Fruit fly (Drosophila melanogaster) whole organism, embryonic: ENCODE results near the gene Dora.

Experiments used
- Abd-B ChIP-seq: fragments of 200-800 bp; sonication (Bioruptor generic); optimal IDR thresholded peaks from 2 replicates; lab custom pipeline; 2018; ENCODE audit warnings: missing biosample characterization, mild to moderate bottlenecking, missing genetic modification characterization, moderate library complexity
- Atf6 ChIP-seq: fragments of 200-800 bp; sonication (Bioruptor generic); IDR thresholded peaks from 2 replicates; pipeline ENCODE4 v1.3.6; 2022; ENCODE audit warnings: missing biosample characterization, missing genetic modification characterization
- CG14710 ChIP-seq: fragments of 200-800 bp; sonication (Bioruptor generic); optimal IDR thresholded peaks from 3 replicates; lab custom pipeline; 2019; ENCODE audit warnings: missing biosample characterization, mild to moderate bottlenecking, missing genetic modification characterization, moderate library complexity
- CG15479 ChIP-seq: fragments of 200-800 bp; sonication (Bioruptor generic); optimal IDR thresholded peaks from 3 replicates; lab custom pipeline; 2019; ENCODE audit warnings: missing biosample characterization, mild to moderate bottlenecking, missing genetic modification characterization, moderate library complexity
- CG15601 ChIP-seq: fragments of 200-800 bp; sonication (Bioruptor generic); optimal IDR thresholded peaks from 3 replicates; lab custom pipeline; 2019; ENCODE audit warnings: missing biosample characterization, mild to moderate bottlenecking, missing genetic modification characterization, moderate library complexity
- CG17385 ChIP-seq: fragments of 200-800 bp; sonication (Bioruptor generic); optimal IDR thresholded peaks from 3 replicates; lab custom pipeline; 2018; ENCODE audit warnings: missing biosample characterization, mild to moderate bottlenecking, missing genetic modification characterization
- CG2199 ChIP-seq: fragments of 200-800 bp; sonication (Bioruptor generic); IDR thresholded peaks from 3 replicates; pipeline ENCODE4 v1.3.6; 2022; ENCODE audit warnings: missing biosample characterization, missing genetic modification characterization
- CG30403 ChIP-seq: fragments of 200-800 bp; sonication (Bioruptor generic); optimal IDR thresholded peaks from 3 replicates; lab custom pipeline; 2016; ENCODE audit warnings: missing biosample characterization, missing genetic modification characterization
- CG32532 ChIP-seq: fragments of 200-800 bp; sonication (Bioruptor generic); IDR thresholded peaks from 2 replicates; pipeline ENCODE4 v1.3.6; 2022; ENCODE audit warnings: missing biosample characterization, missing genetic modification characterization
- CG42726 ChIP-seq: fragments of 200-800 bp; sonication (Bioruptor generic); IDR thresholded peaks from 2 replicates; pipeline ENCODE4 v1.3.6; 2022; ENCODE audit warnings: missing biosample characterization, missing genetic modification characterization; ENCODE audit not compliant: partially characterized antibody
- CG4360 ChIP-seq: fragments of 200-800 bp; sonication (Bioruptor generic); IDR thresholded peaks from 2 replicates; pipeline ENCODE4 v1.3.6; 2022; ENCODE audit warnings: missing biosample characterization, missing genetic modification characterization
- CG4707 ChIP-seq: fragments of 200-800 bp; sonication (Bioruptor generic); optimal IDR thresholded peaks from 2 replicates; lab custom pipeline; 2018; ENCODE audit warnings: missing biosample characterization, mild to moderate bottlenecking, missing genetic modification characterization, moderate library complexity
- CG4820 ChIP-seq: fragments of 200-800 bp; sonication (Bioruptor generic); optimal IDR thresholded peaks from 3 replicates; lab custom pipeline; 2016; ENCODE audit warnings: missing biosample characterization, missing genetic modification characterization
- CG6683 ChIP-seq: fragments of 200-800 bp; sonication (Bioruptor generic); optimal IDR thresholded peaks from 2 replicates; lab custom pipeline; 2017; ENCODE audit warnings: missing biosample characterization, mild to moderate bottlenecking, missing genetic modification characterization, missing genetic modification reagents
- CG8089 ChIP-seq: fragments of 200-800 bp; sonication (Bioruptor generic); optimal IDR thresholded peaks from 3 replicates; lab custom pipeline; 2016; ENCODE audit warnings: missing biosample characterization, missing genetic modification characterization
- Fer3 ChIP-seq: fragments of 200-800 bp; sonication (Bioruptor generic); optimal IDR thresholded peaks from 2 replicates; lab custom pipeline; 2018; ENCODE audit warnings: missing biosample characterization, mild to moderate bottlenecking, missing genetic modification characterization, moderate library complexity
- HLHmδ ChIP-seq: fragments of 200-800 bp; sonication (Bioruptor generic); optimal IDR thresholded peaks from 2 replicates; lab custom pipeline; 2018; ENCODE audit warnings: missing biosample characterization, mild to moderate bottlenecking, missing genetic modification characterization, moderate library complexity
- Hand ChIP-seq: fragments of 200-800 bp; sonication (Bioruptor generic); optimal IDR thresholded peaks from 2 replicates; lab custom pipeline; 2017; ENCODE audit warnings: mild to moderate bottlenecking, missing biosample characterization, missing genetic modification reagents, missing genetic modification characterization
- Hmr ChIP-seq: fragments of 200-800 bp; sonication (Bioruptor generic); optimal IDR thresholded peaks from 3 replicates; lab custom pipeline; 2017; ENCODE audit warnings: mild to moderate bottlenecking, missing biosample characterization, missing genetic modification reagents, missing genetic modification characterization
- Kr ChIP-seq: fragments of 200-800 bp; sonication (Bioruptor generic); optimal IDR thresholded peaks from 2 replicates; lab custom pipeline; 2017; ENCODE audit warnings: missing biosample characterization, mild to moderate bottlenecking, missing genetic modification characterization
- Meics ChIP-seq: fragments of 200-800 bp; sonication (Bioruptor generic); optimal IDR thresholded peaks from 2 replicates; lab custom pipeline; 2017; ENCODE audit warnings: missing biosample characterization, mild to moderate bottlenecking, missing genetic modification characterization
- NC2α ChIP-seq: fragments of 200-800 bp; sonication (Bioruptor generic); optimal IDR thresholded peaks from 2 replicates; lab custom pipeline; 2016; ENCODE audit warnings: missing biosample characterization, missing genetic modification characterization
- Trl ChIP-seq, 3 experiments: fragments of >200 bp in 2 of 3; fragments of 200-800 bp in 1 of 3; sonication (Bioruptor generic) in 1 of 3; optimal IDR thresholded peaks; 2 replicates in 1 of 3; 3 replicates in 2 of 3; lab custom pipeline; 2016 to 2017; ENCODE audit warnings: missing biosample characterization in 1 of 3, missing genetic modification characterization in 1 of 3
- bbx ChIP-seq: fragments of 200-800 bp; sonication (Bioruptor generic); IDR thresholded peaks from 2 replicates; pipeline ENCODE4 v1.3.6; 2022; ENCODE audit warnings: missing biosample characterization, missing genetic modification characterization; ENCODE audit not compliant: partially characterized antibody
- br ChIP-seq: fragments of >200 bp; optimal IDR thresholded peaks from 2 replicates; lab custom pipeline; 2017
- caup ChIP-seq: fragments of 200-800 bp; sonication (Bioruptor generic); optimal IDR thresholded peaks from 3 replicates; lab custom pipeline; 2017; ENCODE audit warnings: missing biosample characterization, mild to moderate bottlenecking, missing genetic modification characterization, moderate library complexity; ENCODE audit not compliant: severe bottlenecking
- chif ChIP-seq, 2 experiments: fragments of 200-800 bp; sonication (Bioruptor generic); optimal IDR thresholded peaks; 3 replicates each; lab custom pipeline; 2016; ENCODE audit warnings: missing biosample characterization in 2 of 2, missing genetic modification characterization in 2 of 2
- chinmo ChIP-seq: fragments of 200-800 bp; sonication (Bioruptor generic); IDR thresholded peaks from 4 replicates; pipeline ENCODE4 v1.3.6; 2022; ENCODE audit warnings: missing biosample characterization, missing genetic modification characterization; ENCODE audit not compliant: partially characterized antibody
- disco-r ChIP-seq: fragments of 200-800 bp; sonication (Bioruptor generic); optimal IDR thresholded peaks from 2 replicates; lab custom pipeline; 2016; ENCODE audit warnings: missing biosample characterization, missing genetic modification characterization
- dmrt11E ChIP-seq: fragments of 200-800 bp; sonication (Bioruptor generic); optimal IDR thresholded peaks from 3 replicates; lab custom pipeline; 2018; ENCODE audit warnings: missing biosample characterization, mild to moderate bottlenecking, missing genetic modification characterization, moderate library complexity
- en ChIP-seq: fragments of 200-800 bp; sonication (Bioruptor generic); optimal IDR thresholded peaks from 2 replicates; lab custom pipeline; 2016; ENCODE audit warnings: missing biosample characterization, missing genetic modification characterization
- ftz-f1 ChIP-seq: fragments of 200-800 bp; sonication (Bioruptor generic); optimal IDR thresholded peaks from 2 replicates; lab custom pipeline; 2016; ENCODE audit warnings: missing biosample characterization, missing genetic modification characterization
- lab ChIP-seq: fragments of 200-800 bp; sonication (Bioruptor generic); optimal IDR thresholded peaks from 3 replicates; lab custom pipeline; 2017; ENCODE audit warnings: missing biosample characterization, missing genetic modification characterization, mild to moderate bottlenecking, moderate library complexity, missing genetic modification reagents
- nau ChIP-seq: fragments of 200-800 bp; sonication (Bioruptor generic); optimal IDR thresholded peaks from 3 replicates; lab custom pipeline; 2017; ENCODE audit warnings: missing biosample characterization, mild to moderate bottlenecking, missing genetic modification characterization, missing genetic modification reagents
- nom ChIP-seq: fragments of 200-800 bp; sonication (Bioruptor generic); optimal IDR thresholded peaks from 2 replicates; lab custom pipeline; 2017; ENCODE audit warnings: missing biosample characterization, missing genetic modification characterization, mild to moderate bottlenecking, moderate library complexity, missing genetic modification reagents
- scrt ChIP-seq: fragments of 200-800 bp; sonication (Bioruptor generic); optimal IDR thresholded peaks from 2 replicates; lab custom pipeline; 2018; ENCODE audit warnings: missing biosample characterization, mild to moderate bottlenecking, missing genetic modification characterization, moderate library complexity
- sd ChIP-seq: fragments of 200-800 bp; sonication (Bioruptor generic); optimal IDR thresholded peaks from 3 replicates; lab custom pipeline; 2018; ENCODE audit warnings: missing biosample characterization, mild to moderate bottlenecking, missing genetic modification characterization, moderate library complexity
- sens ChIP-seq: fragments of 200-800 bp; sonication (Bioruptor generic); peaks from one replicate; lab custom pipeline; 2016; ENCODE audit warnings: missing biosample characterization, missing genetic modification characterization
- sqz ChIP-seq: fragments of 200-800 bp; sonication (Bioruptor generic); optimal IDR thresholded peaks from 3 replicates; lab custom pipeline; 2018; ENCODE audit warnings: missing biosample characterization, mild to moderate bottlenecking, missing genetic modification characterization
- tgo ChIP-seq: fragments of 200-800 bp; sonication (Bioruptor generic); IDR thresholded peaks from 3 replicates; pipeline ENCODE4 v1.3.6; 2022; ENCODE audit warnings: missing biosample characterization, missing genetic modification characterization
- tna ChIP-seq: fragments of 200-800 bp; sonication (Bioruptor generic); IDR thresholded peaks from 2 replicates; pipeline ENCODE4 v1.3.6; 2022; ENCODE audit warnings: missing biosample characterization, missing genetic modification characterization; ENCODE audit not compliant: partially characterized antibody
- toy ChIP-seq: fragments of 200-800 bp; sonication (Bioruptor generic); IDR thresholded peaks from 2 replicates; pipeline ENCODE4 v1.3.6; 2022; ENCODE audit warnings: missing biosample characterization, missing genetic modification characterization
- wek ChIP-seq: fragments of 200-800 bp; sonication (Bioruptor generic); optimal IDR thresholded peaks from 3 replicates; lab custom pipeline; 2018; ENCODE audit warnings: missing biosample characterization, mild to moderate bottlenecking, missing genetic modification characterization, moderate library complexity

Dora gene

dm6 chrX:18929946-18930562 is 66.3 kb downstream of the Dora start, which contains the start of gene CG43759 (continued):
- TF ChIP-seq CG42726 (GFP tag; lab: Robert Waterston, UW) (peak; percentile 49; the same call in 1 of the 2 replicates), Atf6 (GFP tag; lab: Robert Waterston, UW) (0 out of 2 replicates have a peak, but pooled peaks have one; percentile 10), CG6683 (no peak), br (lab: Kevin White, UChicago) (no peak), nau (GFP tag; lab: Kevin White, UChicago) (no peak), CG14710 (tag; lab: Kevin White, UChicago) (no peak), ftz-f1 (GFP tag; lab: Kevin White, UChicago) (no peak), CG2199 (GFP tag; lab: Robert Waterston, UW) (peak; percentile 92), Hand (GFP tag; lab: Kevin White, UChicago) (no peak), Meics (peak; percentile 97), nom (GFP tag; lab: Kevin White, UChicago) (peak; percentile 39), disco-r (GFP tag; lab: Kevin White, UChicago) (no peak), sd (peak; percentile 70), lab (GFP tag; lab: Kevin White, UChicago) (peak; percentile 1), sens (peak; percentile 63), caup (GFP tag; lab: Kevin White, UChicago) (peak; percentile 24), CG15601 (tag; lab: Kevin White, UChicago) (peak; percentile 12), chinmo (GFP tag; lab: Robert Waterston, UW) (peak; percentile 38; the same call in 1 of the 4 replicates), CG30403 (no peak), sqz (GFP tag; lab: Kevin White, UChicago) (peak; percentile 42), chif (GFP tag; optimal IDR thresholded peaks at IDR 0.05; lab: Kevin White, UChicago) (no peak), bbx (peak; percentile 70), HLHmδ (GFP tag; lab: Kevin White, UChicago) (peak; percentile 56), wek (GFP tag; lab: Kevin White, UChicago) (peak; percentile 0)

- TF ChIP-seq Fer3 (tag; lab: Kevin White, UChicago): no peak
- peak; percentile 50 for TF ChIP-seq CG15479 (GFP tag; lab: Kevin White, UChicago)
- TF ChIP-seq tna (GFP tag; lab: Robert Waterston, UW): no peak
- TF ChIP-seq CG4707: no peak
- TF ChIP-seq toy (GFP tag; lab: Robert Waterston, UW): no peak
- TF ChIP-seq CG4820 (GFP tag; lab: Kevin White, UChicago): no peak
- TF ChIP-seq Abd-B: no peak
- TF ChIP-seq Kr: no peak
- TF ChIP-seq en (GFP tag; lab: Kevin White, UChicago): no peak
- no peak for TF ChIP-seq Hmr (GFP tag; lab: Kevin White, UChicago)
- TF ChIP-seq tgo (GFP tag; lab: Robert Waterston, UW): no peak
- 0 out of 2 replicates have a peak, but pooled peaks have one; percentile 13 for TF ChIP-seq CG4360 (GFP tag; lab: Robert Waterston, UW)
- TF ChIP-seq CG17385 (GFP tag; lab: Kevin White, UChicago): no peak
- no peak for TF ChIP-seq dmrt11E
- peak in 1 of 2 experiments; percentile 9 for TF ChIP-seq Trl (optimal IDR thresholded peaks at IDR 0.05; lab: Kevin White, UChicago)
- no peak for TF ChIP-seq Trl (GFP tag; optimal IDR thresholded peaks at IDR 0.05; lab: Kevin White, UChicago)
- TF ChIP-seq CG8089 (GFP tag; lab: Kevin White, UChicago): no peak
- no peak for TF ChIP-seq scrt (GFP tag; lab: Kevin White, UChicago)
- no peak for TF ChIP-seq NC2α
- TF ChIP-seq CG32532 (GFP tag; lab: Robert Waterston, UW): no peak
Observed at dm6 chrX:18930868-18931267, 67.1 kb downstream of the Dora start.
